Worm (Caenorhabditis elegans) whole organism, midembryonic: ENCODE measurements around the gene C25H3.15.

Experiments
- T22C8.4 ChIP-seq: fragments of 200-800 bp; sonication (Bioruptor generic); IDR thresholded peaks from 2 replicates; pipeline ENCODE4 v1.3.6; 2022; ENCODE audit warnings: missing genetic modification characterization, missing compliant biosample characterization
- cog-1 ChIP-seq: sonication (generic microtip); optimal IDR thresholded peaks from 2 replicates; lab custom pipeline; 2016; ENCODE audit warnings: missing genetic modification characterization, missing compliant biosample characterization
- flt-1 ChIP-seq: fragments of 200-800 bp; sonication (Bioruptor generic); IDR thresholded peaks from 2 replicates; pipeline ENCODE4 v1.3.6; 2022; ENCODE audit warnings: missing genetic modification characterization, missing compliant biosample characterization
- klf-2 ChIP-seq: fragments of 200-800 bp; sonication (Bioruptor generic); conservative IDR thresholded peaks from 2 replicates; pipeline ENCODE4 v1.3.6; 2022; ENCODE audit warnings: missing genetic modification reagents, missing genetic modification characterization, missing compliant biosample characterization
- med-1 ChIP-seq: sonication (generic microtip); optimal IDR thresholded peaks from 2 replicates; lab custom pipeline; 2017; ENCODE audit warnings: missing genetic modification characterization, mild to moderate bottlenecking, missing compliant biosample characterization, antibody characterized with exemption, missing genetic modification reagents; ENCODE audit not compliant: insufficient read depth
- ref-1 ChIP-seq: fragments of 200-800 bp; sonication (Bioruptor generic); conservative IDR thresholded peaks from 2 replicates; pipeline ENCODE4 v1.3.6; 2022; ENCODE audit warnings: missing genetic modification reagents, missing genetic modification characterization, missing compliant biosample characterization
- tab-1 ChIP-seq: fragments of 200-800 bp; sonication (Bioruptor generic); IDR thresholded peaks from 2 replicates; pipeline ENCODE4 v1.3.6; 2022; ENCODE audit warnings: missing genetic modification characterization, missing compliant biosample characterization
- ztf-23 ChIP-seq: fragments of 200-800 bp; sonication (Bioruptor generic); IDR thresholded peaks from 2 replicates; pipeline ENCODE4 v1.3.6; 2022; ENCODE audit warnings: missing genetic modification reagents, missing genetic modification characterization, missing compliant biosample characterization
- ztf-29 ChIP-seq: fragments of 200-800 bp; sonication (Bioruptor generic); IDR thresholded peaks from 2 replicates; pipeline ENCODE4 v1.3.6; 2022; ENCODE audit warnings: missing genetic modification reagents, missing genetic modification characterization, missing compliant biosample characterization

ce11 chrII:5667540-5667939 lies 2.4 kb downstream of the C25H3.15 start:
- no peak for TF ChIP-seq T22C8.4 (GFP tag; lab: Robert Waterston, UW)
- no peak for TF ChIP-seq ref-1
- TF ChIP-seq med-1 (GFP tag; lab: Kevin White, UChicago): no peak
- no peak for TF ChIP-seq klf-2 (GFP tag; lab: Robert Waterston, UW)
- peak; percentile 74; the same call in 1 of the 2 replicates for TF ChIP-seq flt-1 (GFP tag; lab: Robert Waterston, UW)
- no peak for TF ChIP-seq cog-1 (tag; lab: Kevin White, UChicago)
- TF ChIP-seq ztf-29 (GFP tag; lab: Robert Waterston, UW): no peak
- TF ChIP-seq ztf-23 (GFP tag; lab: Robert Waterston, UW): no peak
- no peak for TF ChIP-seq tab-1 (GFP tag; lab: Robert Waterston, UW)
